Worm (Caenorhabditis elegans) whole organism, L3 larva: ENCODE results near the gene clec-266.

Experiments used
- jun-1 ChIP-seq: fragments of 150-350 bp; optimal IDR thresholded peaks from 2 replicates; lab custom pipeline; 2014; ENCODE audit warnings: missing biosample characterization, missing genetic modification reagents, missing genetic modification characterization
- nhr-237 ChIP-seq: fragments of 150-350 bp; optimal IDR thresholded peaks from 2 replicates; lab custom pipeline; 2014; ENCODE audit warnings: missing biosample characterization, missing genetic modification characterization
- unc-39 ChIP-seq: sonication (generic microtip); optimal IDR thresholded peaks from 4 replicates; lab custom pipeline; 2017; ENCODE audit warnings: missing biosample characterization, missing genetic modification characterization

ce11 chrX:6646387-6647061 is 23.8 kb upstream of the clec-266 start:
- TF ChIP-seq nhr-237 (no peak), unc-39 (tag; lab: Kevin White, UChicago) (no peak), jun-1 (no peak)
